Worm (Caenorhabditis elegans) whole organism, late embryonic: Measurements from ENCODE around the gene lin-15A.

Source experiments
- F13H6.1 ChIP-seq: sonication (generic microtip); optimal IDR thresholded peaks from 2 replicates; lab custom pipeline; 2016; ENCODE audit warnings: missing genetic modification characterization, missing compliant biosample characterization
- ama-1 ChIP-seq: fragments of 150-350 bp; optimal IDR thresholded peaks from 2 replicates; lab custom pipeline; 2014
- elt-2 ChIP-seq: sonication (generic microtip); optimal IDR thresholded peaks from 2 replicates; lab custom pipeline; 2016; ENCODE audit warnings: missing genetic modification reagents, missing genetic modification characterization, missing compliant biosample characterization
- madf-2 ChIP-seq: sonication (generic microtip); optimal IDR thresholded peaks from 2 replicates; lab custom pipeline; 2017; ENCODE audit warnings: missing genetic modification characterization, missing compliant biosample characterization
- nhr-232 ChIP-seq: sonication (generic microtip); optimal IDR thresholded peaks from 2 replicates; lab custom pipeline; 2016; ENCODE audit warnings: missing genetic modification characterization, missing compliant biosample characterization
- pat-9 ChIP-seq: fragments of 200-800 bp; sonication (Bioruptor generic); optimal IDR thresholded peaks from 2 replicates; lab custom pipeline; 2018; ENCODE audit warnings: mild to moderate bottlenecking, missing genetic modification characterization, moderate library complexity, missing compliant biosample characterization

ce11 chrX:15709594-15709993, 22.2 kb upstream of the lin-15A start:
- no peak for TF ChIP-seq ama-1 (lab: Kevin White, UChicago)
- TF ChIP-seq madf-2 (tag; lab: Kevin White, UChicago) = no peak
- TF ChIP-seq pat-9 (tag; lab: Kevin White, UChicago) = no peak
- no peak for TF ChIP-seq F13H6.1 (tag; lab: Kevin White, UChicago)
- no peak for TF ChIP-seq elt-2 (tag; lab: Kevin White, UChicago)
- no peak for TF ChIP-seq nhr-232 (tag; lab: Kevin White, UChicago)
